Fruit fly (Drosophila melanogaster) whole organism: ENCODE measurements around the gene CG6055.

ENCODE experiments used
- CG8478 ChIP-seq: fragments of >200 bp; optimal IDR thresholded peaks from 2 replicates; lab custom pipeline; 2018; ENCODE audit warnings: inconsistent platforms
- Dll ChIP-seq: fragments of >200 bp; optimal IDR thresholded peaks from 2 replicates; lab custom pipeline; 2017
- usp ChIP-seq: fragments of >200 bp; optimal IDR thresholded peaks from 2 replicates; lab custom pipeline; 2017; ENCODE audit warnings: missing biosample characterization, missing genetic modification characterization, mixed read lengths

DNA sequence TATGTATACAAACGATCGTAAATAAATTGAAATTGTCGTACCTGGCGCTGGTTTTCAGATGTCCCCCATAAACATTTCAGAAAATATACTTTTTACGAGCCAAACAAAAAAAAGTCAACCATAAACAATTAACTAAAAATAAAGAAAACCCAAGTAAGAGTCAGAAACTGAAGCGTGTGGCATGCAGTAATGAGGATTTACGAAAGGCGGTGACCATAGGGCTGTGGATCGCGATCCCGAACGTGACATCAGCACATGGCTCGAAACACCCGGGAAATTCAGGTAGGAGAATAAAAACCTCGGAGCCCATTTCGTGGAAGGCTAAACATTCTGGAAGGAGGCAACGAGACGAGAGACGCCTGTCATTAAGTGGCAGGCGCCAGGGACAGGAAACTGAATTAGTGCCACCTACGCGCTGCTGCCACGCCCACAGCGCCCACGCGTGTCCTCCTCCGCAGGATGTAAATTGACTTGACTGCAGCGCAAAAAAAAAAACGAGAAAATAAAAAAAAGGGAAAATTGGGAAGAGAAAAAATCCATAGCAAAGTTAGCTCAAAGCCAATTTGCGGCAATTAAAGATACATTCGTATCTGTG, 53.3 kb downstream of the CG6055 start:
- TF ChIP-seq usp (no peak), CG8478 (lab: Kevin White, UChicago) (no peak), Dll (lab: Kevin White, UChicago) (no peak)
